Fruit fly (Drosophila melanogaster) whole organism, pupa: ENCODE measurements around the gene CG31560.

ENCODE experiments used
- CG10348 ChIP-seq: fragments of 200-800 bp; sonication (Bioruptor generic); IDR thresholded peaks from 2 replicates; pipeline ENCODE4 v1.3.6; 2022; ENCODE audit warnings: missing biosample characterization, missing genetic modification characterization
- CG12605 ChIP-seq: fragments of 200-800 bp; sonication (Bioruptor generic); IDR thresholded peaks from 2 replicates; pipeline ENCODE4 v1.3.6; 2022; ENCODE audit warnings: missing biosample characterization, missing genetic modification characterization
- CG13204 ChIP-seq: fragments of 200-800 bp; sonication (Bioruptor generic); optimal IDR thresholded peaks from 2 replicates; lab custom pipeline; 2018; ENCODE audit warnings: missing biosample characterization, mild to moderate bottlenecking, missing genetic modification characterization, moderate library complexity
- CG14655 ChIP-seq: fragments of 200-800 bp; sonication (Bioruptor generic); optimal IDR thresholded peaks from 3 replicates; lab custom pipeline; 2017; ENCODE audit warnings: mild to moderate bottlenecking, missing biosample characterization, missing genetic modification reagents, missing genetic modification characterization
- CG15710 ChIP-seq: fragments of 200-800 bp; sonication (Bioruptor generic); optimal IDR thresholded peaks from 2 replicates; lab custom pipeline; 2018; ENCODE audit warnings: missing biosample characterization, mild to moderate bottlenecking, missing genetic modification characterization, moderate library complexity
- CG17806 ChIP-seq: fragments of 200-800 bp; sonication (Bioruptor generic); optimal IDR thresholded peaks from 2 replicates; lab custom pipeline; 2018; ENCODE audit warnings: missing biosample characterization, mild to moderate bottlenecking, missing genetic modification characterization, moderate library complexity
- CG32121 ChIP-seq: fragments of 200-800 bp; sonication (Bioruptor generic); IDR thresholded peaks from 2 replicates; pipeline ENCODE4 v1.3.6; 2022; ENCODE audit warnings: missing biosample characterization, missing genetic modification characterization
- CG4496 ChIP-seq: fragments of 200-800 bp; sonication (Bioruptor generic); IDR thresholded peaks from 3 replicates; pipeline ENCODE4 v1.3.6; 2022; ENCODE audit warnings: missing biosample characterization, missing genetic modification characterization
- CG8159 ChIP-seq: fragments of 200-800 bp; sonication (Bioruptor generic); optimal IDR thresholded peaks from 3 replicates; lab custom pipeline; 2018; ENCODE audit warnings: missing biosample characterization, mild to moderate bottlenecking, missing genetic modification characterization, moderate library complexity
- D1 ChIP-seq: fragments of 200-800 bp; sonication (Bioruptor generic); optimal IDR thresholded peaks from 2 replicates; lab custom pipeline; 2018; ENCODE audit warnings: missing biosample characterization, mild to moderate bottlenecking, missing genetic modification characterization, moderate library complexity
- EcR ChIP-seq: fragments of 200-800 bp; sonication (Bioruptor generic); optimal IDR thresholded peaks from 3 replicates; lab custom pipeline; 2019; ENCODE audit warnings: missing biosample characterization, missing genetic modification characterization, mild to moderate bottlenecking, moderate library complexity, missing genetic modification reagents
- Pif1B ChIP-seq: fragments of 200-800 bp; sonication (Bioruptor generic); optimal IDR thresholded peaks from 3 replicates; lab custom pipeline; 2016; ENCODE audit warnings: missing biosample characterization, missing genetic modification characterization
- Snoo ChIP-seq: fragments of 200-800 bp; sonication (Bioruptor generic); optimal IDR thresholded peaks from 3 replicates; lab custom pipeline; 2017; ENCODE audit warnings: missing biosample characterization, mild to moderate bottlenecking, missing genetic modification characterization, inconsistent platforms
- gl ChIP-seq: fragments of 200-800 bp; sonication (Bioruptor generic); optimal IDR thresholded peaks from 2 replicates; lab custom pipeline; 2018; ENCODE audit warnings: missing biosample characterization, mild to moderate bottlenecking, missing genetic modification characterization

DNA sequence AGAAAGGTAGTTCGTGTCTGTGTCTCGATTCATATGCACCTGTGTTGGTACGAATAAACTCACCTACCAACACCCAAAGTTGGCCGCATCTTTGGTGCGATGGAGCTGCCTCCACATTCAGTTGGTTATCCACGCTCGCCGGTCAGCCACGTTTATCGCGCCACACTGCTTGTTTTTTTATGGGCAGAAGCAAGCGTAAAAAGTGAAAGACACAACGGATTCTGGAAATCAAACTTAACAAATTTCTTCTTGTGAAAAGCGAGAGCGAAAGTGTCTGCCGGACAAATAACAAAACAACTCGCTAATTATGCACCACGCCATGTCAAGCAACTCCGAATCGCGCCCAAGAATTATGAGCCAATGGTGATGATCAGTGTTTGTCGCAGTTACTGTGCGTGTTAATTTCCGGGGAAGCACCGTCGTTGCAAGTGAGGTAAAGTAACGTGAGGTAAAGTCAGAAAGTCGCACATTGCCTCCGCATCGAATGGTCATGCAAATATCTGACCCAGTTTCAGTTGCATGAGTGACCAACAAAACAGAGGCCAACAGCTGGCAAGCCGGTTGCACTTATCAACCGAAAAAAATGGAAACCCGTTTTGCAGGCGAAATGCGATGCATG, 2.0 kb downstream of the CG31560 start, which contains the start of gene Osi17:
- TF ChIP-seq gl (tag; lab: Kevin White, UChicago): no peak
- TF ChIP-seq D1 (tag; lab: Kevin White, UChicago): no peak
- TF ChIP-seq CG17806: no peak
- no peak for TF ChIP-seq CG13204 (GFP tag; lab: Kevin White, UChicago)
- 0 out of 3 replicates have a peak, but pooled peaks have one; percentile 21 for TF ChIP-seq CG4496
- no peak for TF ChIP-seq CG14655 (GFP tag; lab: Kevin White, UChicago)
- no peak for TF ChIP-seq CG32121 (GFP tag; lab: Robert Waterston, UW)
- no peak for TF ChIP-seq CG15710
- no peak for TF ChIP-seq CG12605 (GFP tag; lab: Robert Waterston, UW)
- TF ChIP-seq CG10348: no peak
- TF ChIP-seq Snoo (tag; lab: Kevin White, UChicago): no peak
- no peak for TF ChIP-seq Pif1B (GFP tag; lab: Kevin White, UChicago)
- no peak for TF ChIP-seq CG8159
- TF ChIP-seq EcR (GFP tag; lab: Kevin White, UChicago): no peak
